Fruit fly (Drosophila melanogaster): Measurements from ENCODE around the gene CG11594.

The CG11594 gene

DNA sequence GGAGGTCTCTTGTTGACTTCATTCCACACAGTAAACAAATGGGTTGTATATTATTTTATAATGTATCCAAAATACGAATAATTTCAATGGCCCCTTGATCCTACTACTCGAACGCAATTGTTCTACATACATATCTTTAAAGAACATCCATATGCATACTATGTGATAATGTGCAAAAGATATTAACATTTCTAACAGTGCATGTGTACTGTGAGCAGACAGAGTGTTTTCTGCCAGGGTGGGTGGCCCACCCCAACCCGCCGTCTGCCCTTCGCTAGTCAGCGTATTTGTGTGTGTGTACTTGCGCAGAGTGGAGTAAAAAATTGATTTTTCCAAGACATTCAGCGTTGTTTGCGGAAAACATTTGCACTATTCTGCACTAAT lies 45.2 kb upstream of the CG11594 start (continued):
- TF ChIP-seq CG9817 (tag; optimal IDR thresholded peaks at IDR 0.05) = peak; percentile 56
- TF ChIP-seq Gug (GFP tag; IDR thresholded peaks at IDR 0.05) = peak; percentile 78
- no peak for TF ChIP-seq org-1 (GFP tag; optimal IDR thresholded peaks at IDR 0.05)
- no peak for TF ChIP-seq Ets65A (GFP tag)
- TF ChIP-seq CG4404 (GFP tag; IDR thresholded peaks at IDR 0.05) = peak; percentile 6; the same call in 1 of the 2 replicates
- no peak for TF ChIP-seq CG13894 (tag; optimal IDR thresholded peaks at IDR 0.05)
- no peak for TF ChIP-seq gcm2 (GFP tag; optimal IDR thresholded peaks at IDR 0.05)
- TF ChIP-seq CG3407 (GFP tag; optimal IDR thresholded peaks at IDR 0.05) = no peak
- peak; percentile 42 for TF ChIP-seq HLH54F (GFP tag; optimal IDR thresholded peaks at IDR 0.05)
- TF ChIP-seq CG6791 (GFP tag; IDR thresholded peaks at IDR 0.05; ENCODE audit: partially characterized antibody) = no peak
- peak; percentile 35 for TF ChIP-seq CG6272 (GFP tag; IDR thresholded peaks at IDR 0.05)
- TF ChIP-seq pros (GFP tag; optimal IDR thresholded peaks at IDR 0.05) = no peak
- peak; percentile 23 for TF ChIP-seq tio (GFP tag; optimal IDR thresholded peaks at IDR 0.05)
- no peak for TF ChIP-seq CG3995 (GFP tag; optimal IDR thresholded peaks at IDR 0.05)
- TF ChIP-seq NC2α (GFP tag; optimal IDR thresholded peaks at IDR 0.05) = no peak
- peak; percentile 49; the same call in 1 of the 2 replicates for TF ChIP-seq wor (GFP tag; IDR thresholded peaks at IDR 0.05)
- TF ChIP-seq CG12155 (GFP tag; optimal IDR thresholded peaks at IDR 0.05) = no peak
- peak; percentile 69 for TF ChIP-seq row (GFP tag; IDR thresholded peaks at IDR 0.05)
- TF ChIP-seq bab2 (GFP tag; optimal IDR thresholded peaks at IDR 0.05) = peak; percentile 57
- no peak for TF ChIP-seq Kr (GFP tag; optimal IDR thresholded peaks at IDR 0.05)
- no peak for TF ChIP-seq CG14860 (GFP tag; IDR thresholded peaks at IDR 0.05; ENCODE audit: partially characterized antibody)
- TF ChIP-seq CG9727 (GFP tag; optimal IDR thresholded peaks at IDR 0.05) = no peak
- peak; percentile 79 for TF ChIP-seq CG32532 (GFP tag; IDR thresholded peaks at IDR 0.05)
- no peak for TF ChIP-seq CG10267 (tag; optimal IDR thresholded peaks at IDR 0.05)
- no peak for TF ChIP-seq Dp (GFP tag; optimal IDR thresholded peaks at IDR 0.05)
- no peak for TF ChIP-seq Usf (GFP tag; optimal IDR thresholded peaks at IDR 0.05)
- TF ChIP-seq Adf1 (GFP tag; IDR thresholded peaks at IDR 0.05) = no peak
- TF ChIP-seq lov (optimal IDR thresholded peaks at IDR 0.05) = no peak
- TF ChIP-seq lov (GFP tag; IDR thresholded peaks at IDR 0.05) = no peak
- TF ChIP-seq disco-r (GFP tag; optimal IDR thresholded peaks at IDR 0.05) = no peak
- peak; percentile 28; the same call in 1 of the 2 replicates for TF ChIP-seq ro (GFP tag; IDR thresholded peaks at IDR 0.05)
- peak; percentile 38; the same call in 1 of the 2 replicates for TF ChIP-seq klu (GFP tag; IDR thresholded peaks at IDR 0.05)
- TF ChIP-seq crol (GFP tag; IDR thresholded peaks at IDR 0.05) = peak; percentile 68
- peak; percentile 4 for TF ChIP-seq CG14710 (tag; optimal IDR thresholded peaks at IDR 0.05)
- TF ChIP-seq amos (GFP tag; IDR thresholded peaks at IDR 0.05; ENCODE audit: partially characterized antibody) = no peak
- no peak for TF ChIP-seq sug (tag; optimal IDR thresholded peaks at IDR 0.05)
- peak; percentile 60 for TF ChIP-seq fd96Cb (tag; optimal IDR thresholded peaks at IDR 0.05)
- TF ChIP-seq Sox102F (GFP tag; optimal IDR thresholded peaks at IDR 0.05) = peak; percentile 70
- TF ChIP-seq CG14441 (GFP tag; IDR thresholded peaks at IDR 0.05) = peak; percentile 66
- TF ChIP-seq croc (GFP tag; conservative IDR thresholded peaks at IDR 0.05) = no peak
- no peak for TF ChIP-seq z (GFP tag; IDR thresholded peaks at IDR 0.05)
- TF ChIP-seq Dad (GFP tag; optimal IDR thresholded peaks at IDR 0.05) = no peak
- TF ChIP-seq so (GFP tag; IDR thresholded peaks at IDR 0.05) = peak; percentile 8; the same call in 1 of the 3 replicates
- TF ChIP-seq CG1024 (GFP tag; IDR thresholded peaks at IDR 0.05) = peak; percentile 56; the same call in 1 of the 2 replicates
- TF ChIP-seq CG4282 (GFP tag; optimal IDR thresholded peaks at IDR 0.05) = no peak
- TF ChIP-seq CG4854 (GFP tag; optimal IDR thresholded peaks at IDR 0.05) = no peak
- TF ChIP-seq CG10565 (GFP tag; optimal IDR thresholded peaks at IDR 0.05) = no peak
- peak; percentile 81 for TF ChIP-seq Fer3 (tag; optimal IDR thresholded peaks at IDR 0.05)
- TF ChIP-seq NK7.1 (GFP tag; optimal IDR thresholded peaks at IDR 0.05) = no peak
- TF ChIP-seq Ssrp (tag; optimal IDR thresholded peaks at IDR 0.05) = peak; percentile 47
- TF ChIP-seq CG13287 (GFP tag; IDR thresholded peaks at IDR 0.05; ENCODE audit: partially characterized antibody) = no peak
- TF ChIP-seq CG2116 (GFP tag; optimal IDR thresholded peaks at IDR 0.05) = no peak

All from whole organism, embryonic.